Worm (Caenorhabditis elegans) whole organism, midembryonic: Measurements from ENCODE around the gene K01D12.9.

Source experiments
- T22C8.4 ChIP-seq: fragments of 200-800 bp; sonication (Bioruptor generic); IDR thresholded peaks from 2 replicates; pipeline ENCODE4 v1.3.6; 2022; ENCODE audit warnings: missing genetic modification characterization, missing compliant biosample characterization
- cog-1 ChIP-seq: sonication (generic microtip); optimal IDR thresholded peaks from 2 replicates; lab custom pipeline; 2016; ENCODE audit warnings: missing genetic modification characterization, missing compliant biosample characterization
- flt-1 ChIP-seq: fragments of 200-800 bp; sonication (Bioruptor generic); IDR thresholded peaks from 2 replicates; pipeline ENCODE4 v1.3.6; 2022; ENCODE audit warnings: missing genetic modification characterization, missing compliant biosample characterization
- klf-2 ChIP-seq: fragments of 200-800 bp; sonication (Bioruptor generic); conservative IDR thresholded peaks from 2 replicates; pipeline ENCODE4 v1.3.6; 2022; ENCODE audit warnings: missing genetic modification reagents, missing genetic modification characterization, missing compliant biosample characterization
- med-1 ChIP-seq: sonication (generic microtip); optimal IDR thresholded peaks from 2 replicates; lab custom pipeline; 2017; ENCODE audit warnings: missing genetic modification characterization, mild to moderate bottlenecking, missing compliant biosample characterization, antibody characterized with exemption, missing genetic modification reagents; ENCODE audit not compliant: insufficient read depth
- ref-1 ChIP-seq: fragments of 200-800 bp; sonication (Bioruptor generic); conservative IDR thresholded peaks from 2 replicates; pipeline ENCODE4 v1.3.6; 2022; ENCODE audit warnings: missing genetic modification reagents, missing genetic modification characterization, missing compliant biosample characterization
- tab-1 ChIP-seq: fragments of 200-800 bp; sonication (Bioruptor generic); IDR thresholded peaks from 2 replicates; pipeline ENCODE4 v1.3.6; 2022; ENCODE audit warnings: missing genetic modification characterization, missing compliant biosample characterization
- ztf-23 ChIP-seq: fragments of 200-800 bp; sonication (Bioruptor generic); IDR thresholded peaks from 2 replicates; pipeline ENCODE4 v1.3.6; 2022; ENCODE audit warnings: missing genetic modification reagents, missing genetic modification characterization, missing compliant biosample characterization
- ztf-29 ChIP-seq: fragments of 200-800 bp; sonication (Bioruptor generic); IDR thresholded peaks from 2 replicates; pipeline ENCODE4 v1.3.6; 2022; ENCODE audit warnings: missing genetic modification reagents, missing genetic modification characterization, missing compliant biosample characterization

DNA sequence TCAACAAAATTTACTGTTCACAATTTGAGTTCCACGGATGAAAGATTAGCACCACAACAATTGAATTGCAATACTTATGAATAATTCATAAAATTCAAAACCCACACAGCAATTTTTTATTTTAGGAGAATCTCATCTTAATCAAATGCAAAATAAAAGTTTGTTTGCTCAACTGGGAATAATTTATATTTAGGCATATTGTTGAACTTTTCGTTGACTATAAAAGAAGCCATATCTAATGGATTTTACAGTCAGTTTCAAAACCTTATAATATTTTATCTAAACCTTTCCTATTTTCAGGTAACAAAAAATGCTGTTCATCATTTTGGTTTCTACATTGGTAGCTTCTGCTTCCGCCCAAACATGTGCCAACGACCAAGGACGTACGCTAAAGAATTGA is 13.8 kb upstream of the K01D12.9 start, which contains the start of gene C54D10.3:
- TF ChIP-seq cog-1 (tag; lab: Kevin White, UChicago) = no peak
- TF ChIP-seq flt-1 (GFP tag; lab: Robert Waterston, UW) = no peak
- TF ChIP-seq ztf-23 = no peak
- no peak for TF ChIP-seq T22C8.4 (GFP tag; lab: Robert Waterston, UW)
- TF ChIP-seq med-1 (GFP tag; lab: Kevin White, UChicago) = no peak
- no peak for TF ChIP-seq ref-1 (GFP tag; lab: Robert Waterston, UW)
- no peak for TF ChIP-seq ztf-29 (GFP tag; lab: Robert Waterston, UW)
- TF ChIP-seq tab-1 (GFP tag; lab: Robert Waterston, UW) = no peak
- no peak for TF ChIP-seq klf-2 (GFP tag; lab: Robert Waterston, UW)
